Worm (Caenorhabditis elegans) whole organism, L3 larva: ENCODE results near the gene nas-21.
"Not testable (repeated sequence)": the region's sequence is repeated elsewhere in the genome, so short reads cannot be mapped to it uniquely, and the experiment has no call there.

Experiments used
- aly-2 ChIP-seq: fragments of 150-350 bp; optimal IDR thresholded peaks from 2 replicates; lab custom pipeline; 2014; ENCODE audit warnings: missing biosample characterization, missing genetic modification characterization
- lin-39 ChIP-seq: fragments of 150-350 bp; optimal IDR thresholded peaks from 2 replicates; lab custom pipeline; 2018; ENCODE audit warnings: missing biosample characterization, missing genetic modification reagents, missing genetic modification characterization
- mdl-1 ChIP-seq: fragments of 150-350 bp; optimal IDR thresholded peaks from 2 replicates; lab custom pipeline; 2014; ENCODE audit warnings: missing biosample characterization, missing genetic modification characterization
- nhr-25 ChIP-seq: sonication (generic microtip); optimal IDR thresholded peaks from 2 replicates; lab custom pipeline; 2017; ENCODE audit warnings: missing biosample characterization, missing genetic modification characterization
- nhr-76 ChIP-seq: fragments of 150-350 bp; sonication (generic microtip); optimal IDR thresholded peaks from 5 replicates; lab custom pipeline; 2014; ENCODE audit warnings: missing biosample characterization, missing genetic modification characterization
- zag-1 ChIP-seq: fragments of 150-350 bp; optimal IDR thresholded peaks from 2 replicates; lab custom pipeline; 2014; ENCODE audit warnings: missing biosample characterization, missing genetic modification characterization

DNA sequence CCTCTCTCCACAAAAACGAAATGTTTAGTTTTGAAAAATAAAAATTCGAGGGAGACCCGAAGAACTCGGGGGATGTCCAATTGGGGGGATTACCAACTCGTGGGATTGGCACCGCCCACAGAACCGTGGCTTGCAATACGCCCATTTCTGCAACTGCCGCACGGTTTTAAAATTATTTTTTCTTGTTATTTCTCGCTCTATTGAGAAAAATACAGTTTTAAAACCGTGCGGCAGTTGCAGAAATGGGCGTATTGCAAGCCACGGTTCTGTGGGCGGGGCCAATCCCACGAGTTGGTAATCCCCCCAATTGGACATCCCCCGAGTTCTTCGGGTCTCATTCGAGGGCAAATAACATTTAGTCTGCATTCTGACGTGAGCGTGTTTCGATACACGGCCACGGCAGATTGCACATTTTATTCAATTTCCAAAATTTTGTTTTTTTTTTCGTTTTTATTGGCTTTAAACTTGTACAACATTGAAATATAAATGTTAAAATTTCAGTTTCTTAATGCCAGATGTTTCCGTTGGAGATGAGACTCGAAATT is 32.6 kb downstream of the nas-21 start, which contains the start of the genes C55A6.1 and C55A6.10:
- not testable (repeated sequence) for TF ChIP-seq mdl-1 (tag; lab: Kevin White, UChicago); nhr-76; aly-2 (tag; lab: Kevin White, UChicago); zag-1
- TF ChIP-seq nhr-25 (tag; lab: Kevin White, UChicago) (peak; percentile 47), lin-39 (peak; percentile 22)
